Worm (Caenorhabditis elegans) whole organism, midembryonic: ENCODE data around the gene C36A4.11.
A peak's percentile ranks its signal among the peaks of the same experiment; 100 is the strongest.

Experiments
- T22C8.4 ChIP-seq: fragments of 200-800 bp; sonication (Bioruptor generic); IDR thresholded peaks from 2 replicates; pipeline ENCODE4 v1.3.6; 2022; ENCODE audit warnings: missing genetic modification characterization, missing compliant biosample characterization
- cog-1 ChIP-seq: sonication (generic microtip); optimal IDR thresholded peaks from 2 replicates; lab custom pipeline; 2016; ENCODE audit warnings: missing genetic modification characterization, missing compliant biosample characterization
- flt-1 ChIP-seq: fragments of 200-800 bp; sonication (Bioruptor generic); IDR thresholded peaks from 2 replicates; pipeline ENCODE4 v1.3.6; 2022; ENCODE audit warnings: missing genetic modification characterization, missing compliant biosample characterization
- klf-2 ChIP-seq: fragments of 200-800 bp; sonication (Bioruptor generic); conservative IDR thresholded peaks from 2 replicates; pipeline ENCODE4 v1.3.6; 2022; ENCODE audit warnings: missing genetic modification reagents, missing genetic modification characterization, missing compliant biosample characterization
- med-1 ChIP-seq: sonication (generic microtip); optimal IDR thresholded peaks from 2 replicates; lab custom pipeline; 2017; ENCODE audit warnings: missing genetic modification characterization, mild to moderate bottlenecking, missing compliant biosample characterization, antibody characterized with exemption, missing genetic modification reagents; ENCODE audit not compliant: insufficient read depth
- ref-1 ChIP-seq: fragments of 200-800 bp; sonication (Bioruptor generic); conservative IDR thresholded peaks from 2 replicates; pipeline ENCODE4 v1.3.6; 2022; ENCODE audit warnings: missing genetic modification reagents, missing genetic modification characterization, missing compliant biosample characterization
- tab-1 ChIP-seq: fragments of 200-800 bp; sonication (Bioruptor generic); IDR thresholded peaks from 2 replicates; pipeline ENCODE4 v1.3.6; 2022; ENCODE audit warnings: missing genetic modification characterization, missing compliant biosample characterization
- ztf-23 ChIP-seq: fragments of 200-800 bp; sonication (Bioruptor generic); IDR thresholded peaks from 2 replicates; pipeline ENCODE4 v1.3.6; 2022; ENCODE audit warnings: missing genetic modification reagents, missing genetic modification characterization, missing compliant biosample characterization
- ztf-29 ChIP-seq: fragments of 200-800 bp; sonication (Bioruptor generic); IDR thresholded peaks from 2 replicates; pipeline ENCODE4 v1.3.6; 2022; ENCODE audit warnings: missing genetic modification reagents, missing genetic modification characterization, missing compliant biosample characterization

Gene C36A4.11

DNA sequence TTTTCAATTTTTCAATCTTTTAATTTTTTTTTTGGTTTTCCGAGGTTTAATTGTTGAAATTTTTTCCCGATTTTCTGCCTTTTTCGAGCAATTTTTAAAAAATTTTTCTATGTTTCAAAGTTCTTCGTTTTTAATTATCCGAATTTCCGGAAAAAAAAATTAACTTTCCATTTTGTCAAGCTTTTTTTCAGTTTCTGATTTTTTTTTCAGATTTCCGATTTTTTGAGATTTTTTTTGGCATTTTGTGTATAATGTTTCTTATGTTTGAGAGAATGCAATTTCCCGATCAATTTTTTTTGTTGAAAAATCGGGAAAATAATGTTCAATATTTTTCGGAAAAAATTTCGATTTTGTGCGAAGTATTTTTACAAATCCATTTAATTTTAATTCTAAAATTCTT, 33.5 kb upstream of the C36A4.11 start:
- TF ChIP-seq tab-1 (GFP tag; lab: Robert Waterston, UW) (no peak), cog-1 (tag; lab: Kevin White, UChicago) (no peak), klf-2 (GFP tag; lab: Robert Waterston, UW) (no peak), flt-1 (GFP tag; lab: Robert Waterston, UW) (no peak), T22C8.4 (GFP tag; lab: Robert Waterston, UW) (no peak), ztf-29 (GFP tag; lab: Robert Waterston, UW) (no peak), ztf-23 (GFP tag; lab: Robert Waterston, UW) (no peak), ref-1 (GFP tag; lab: Robert Waterston, UW) (no peak), med-1 (no peak)

- TF ChIP-seq T22C8.4 (GFP tag; lab: Robert Waterston, UW) (no peak), ztf-23 (GFP tag; lab: Robert Waterston, UW) (no peak), flt-1 (GFP tag; lab: Robert Waterston, UW) (no peak), klf-2 (GFP tag; lab: Robert Waterston, UW) (no peak), med-1 (no peak), ztf-29 (GFP tag; lab: Robert Waterston, UW) (no peak), cog-1 (tag; lab: Kevin White, UChicago) (no peak), ref-1 (GFP tag; lab: Robert Waterston, UW) (no peak)
Observed at ce11 chrIII:3807590-3807989, 32.8 kb upstream of the C36A4.11 start.

- no peak for TF ChIP-seq cog-1 (tag; lab: Kevin White, UChicago)
- no peak for TF ChIP-seq T22C8.4 (GFP tag; lab: Robert Waterston, UW)
- TF ChIP-seq med-1: no peak
- no peak for TF ChIP-seq flt-1 (GFP tag; lab: Robert Waterston, UW)
- TF ChIP-seq ztf-29 (GFP tag; lab: Robert Waterston, UW): no peak
- TF ChIP-seq tab-1 (GFP tag; lab: Robert Waterston, UW): no peak
Observed at ce11 chrIII:3809008-3809407, 31.4 kb upstream of the C36A4.11 start, which contains the start of gene toh-1. TSS of gene toh-1 (minus strand) at chrIII:3809030.

DNA sequence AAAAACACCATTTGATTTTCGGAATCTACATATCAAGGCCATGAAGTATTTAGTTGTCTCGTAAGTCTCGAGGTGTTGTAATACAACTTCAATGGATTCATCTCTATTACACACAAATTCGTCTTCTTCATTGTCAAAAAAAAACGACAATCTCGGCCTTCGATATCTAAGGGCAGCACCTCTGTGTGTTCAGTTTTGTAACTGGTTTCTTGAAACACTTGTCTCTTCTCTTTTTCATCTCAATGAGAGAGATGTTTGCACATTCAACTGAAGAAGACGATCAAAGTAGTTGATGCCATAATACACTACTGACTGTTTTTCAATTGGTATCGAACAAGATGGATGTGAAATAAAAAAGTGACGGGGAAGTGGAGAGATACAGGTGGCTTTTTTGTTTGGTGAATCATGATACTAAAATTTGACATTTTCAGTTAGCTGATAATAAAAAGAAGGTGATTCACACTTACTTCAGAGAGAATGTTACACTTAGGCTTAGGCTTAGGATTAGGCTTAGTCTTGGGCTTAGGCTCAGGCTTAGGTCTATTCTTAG, 28.9 kb upstream of the C36A4.11 start:
- no peak for TF ChIP-seq cog-1 (tag; lab: Kevin White, UChicago)
- TF ChIP-seq ztf-29 (GFP tag; lab: Robert Waterston, UW): no peak
- TF ChIP-seq klf-2 (GFP tag; lab: Robert Waterston, UW): no peak
- no peak for TF ChIP-seq med-1
- TF ChIP-seq flt-1 (GFP tag; lab: Robert Waterston, UW): no peak
- no peak for TF ChIP-seq tab-1 (GFP tag; lab: Robert Waterston, UW)
- TF ChIP-seq ztf-23 (GFP tag; lab: Robert Waterston, UW): no peak
- TF ChIP-seq ref-1 (GFP tag; lab: Robert Waterston, UW): no peak
- TF ChIP-seq T22C8.4 (GFP tag; lab: Robert Waterston, UW): no peak

- TF ChIP-seq cog-1 (tag; lab: Kevin White, UChicago): no peak
Observed at ce11 chrIII:3812369-3812993, 27.9 kb upstream of the C36A4.11 start.

DNA sequence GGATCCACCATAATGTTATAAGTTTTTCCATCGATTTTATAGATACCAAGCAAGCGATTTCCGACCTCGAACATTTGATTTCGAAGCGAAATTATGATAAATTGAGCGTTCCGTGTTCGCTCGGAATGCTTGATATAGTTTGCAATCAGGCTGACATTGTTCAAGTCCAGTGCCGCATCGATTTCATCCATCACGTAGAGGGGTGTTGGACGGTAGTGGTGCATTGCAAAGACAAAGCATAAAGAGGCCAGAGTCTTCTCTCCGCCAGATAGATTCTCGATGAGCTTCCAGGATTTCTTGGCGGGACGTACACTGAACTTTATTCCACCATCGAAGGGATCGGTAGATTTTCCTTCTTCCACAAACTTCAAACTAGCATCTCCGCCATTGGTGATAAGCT, 26.0 kb upstream of the C36A4.11 start:
- TF ChIP-seq ref-1 (GFP tag; lab: Robert Waterston, UW) (no peak), klf-2 (GFP tag; lab: Robert Waterston, UW) (no peak), med-1 (no peak), cog-1 (tag; lab: Kevin White, UChicago) (no peak), T22C8.4 (GFP tag; lab: Robert Waterston, UW) (no peak), tab-1 (GFP tag; lab: Robert Waterston, UW) (no peak), ztf-23 (GFP tag; lab: Robert Waterston, UW) (no peak), flt-1 (GFP tag; lab: Robert Waterston, UW) (no peak), ztf-29 (GFP tag; lab: Robert Waterston, UW) (no peak)

- no peak for TF ChIP-seq ref-1 (GFP tag; lab: Robert Waterston, UW)
Observed at ce11 chrIII:3819579-3819978, 20.8 kb upstream of the C36A4.11 start, which contains the start of gene dpy-27. TSS of gene dpy-27 (minus strand) at chrIII:3819679.

- TF ChIP-seq ztf-23 (GFP tag; lab: Robert Waterston, UW): peak; percentile 45; the same call in 1 of the 2 replicates
- TF ChIP-seq tab-1 (GFP tag; lab: Robert Waterston, UW): 0 out of 2 replicates have a peak, but pooled peaks have one; percentile 28
- no peak for TF ChIP-seq ref-1 (GFP tag; lab: Robert Waterston, UW)
- no peak for TF ChIP-seq med-1
- peak; percentile 46 for TF ChIP-seq cog-1 (tag; lab: Kevin White, UChicago)
- TF ChIP-seq flt-1 (GFP tag; lab: Robert Waterston, UW): no peak
Observed at ce11 chrIII:3820134-3820533, 20.2 kb upstream of the C36A4.11 start.

- TF ChIP-seq klf-2 (GFP tag; lab: Robert Waterston, UW) (no peak), tab-1 (GFP tag; lab: Robert Waterston, UW) (no peak), T22C8.4 (GFP tag; lab: Robert Waterston, UW) (no peak), med-1 (no peak), flt-1 (GFP tag; lab: Robert Waterston, UW) (no peak), cog-1 (tag; lab: Kevin White, UChicago) (no peak), ztf-23 (GFP tag; lab: Robert Waterston, UW) (no peak), ztf-29 (GFP tag; lab: Robert Waterston, UW) (no peak), ref-1 (GFP tag; lab: Robert Waterston, UW) (no peak)
Observed at ce11 chrIII:3821969-3822453, 18.4 kb upstream of the C36A4.11 start, which contains the start of gene amx-1. TSS of gene amx-1 (plus strand) at chrIII:3822403.
